Fruit fly (Drosophila melanogaster) whole organism, wandering third instar larva: Measurements from ENCODE around the gene dec.

Experiments used
- Abd-B ChIP-seq: fragments of >200 bp; optimal IDR thresholded peaks from 2 replicates; lab custom pipeline; 2017; ENCODE audit warnings: missing biosample characterization, missing genetic modification characterization
- CG32264 ChIP-seq: fragments of 200-800 bp; sonication (Bioruptor generic); optimal IDR thresholded peaks from 2 replicates; lab custom pipeline; 2016; ENCODE audit warnings: missing biosample characterization, missing genetic modification characterization
- CG9705 ChIP-seq: fragments of 200-800 bp; sonication (Bioruptor generic); optimal IDR thresholded peaks from 2 replicates; lab custom pipeline; 2018; ENCODE audit warnings: missing biosample characterization, mild to moderate bottlenecking, missing genetic modification characterization
- CrebA ChIP-seq: fragments of 200-800 bp; sonication (Bioruptor generic); optimal IDR thresholded peaks from 2 replicates; lab custom pipeline; 2016; ENCODE audit warnings: missing biosample characterization, mild to moderate bottlenecking, missing genetic modification characterization, borderline replicate concordance
- Dfd ChIP-seq: fragments of >200 bp; optimal IDR thresholded peaks from 2 replicates; lab custom pipeline; 2017; ENCODE audit warnings: missing biosample characterization, missing genetic modification characterization
- HLH106 ChIP-seq: fragments of 200-800 bp; optimal IDR thresholded peaks from 3 replicates; lab custom pipeline; 2019; ENCODE audit warnings: missing biosample characterization, mild to moderate bottlenecking, missing genetic modification characterization, moderate library complexity
- Hr78 ChIP-seq: fragments of >200 bp; optimal IDR thresholded peaks from 2 replicates; lab custom pipeline; 2017; ENCODE audit warnings: missing biosample characterization, missing genetic modification characterization
- Mio ChIP-seq: sonication (Bioruptor generic); optimal IDR thresholded peaks from 2 replicates; lab custom pipeline; 2016; ENCODE audit warnings: missing biosample characterization, missing genetic modification characterization
- Myc ChIP-seq: fragments of >200 bp; optimal IDR thresholded peaks from 2 replicates; lab custom pipeline; 2017
- Rel ChIP-seq, 2 experiments: fragments of 200-800 bp; sonication (Bioruptor generic) in 1 of 2; optimal IDR thresholded peaks; 2 replicates in 1 of 2; 3 replicates in 1 of 2; lab custom pipeline; 2016 to 2019; ENCODE audit warnings: mild to moderate bottlenecking in 2 of 2, missing biosample characterization in 2 of 2, missing genetic modification characterization in 2 of 2, moderate library complexity in 1 of 2
- Sp1 ChIP-seq: fragments of 200-800 bp; sonication (Bioruptor generic); optimal IDR thresholded peaks from 3 replicates; lab custom pipeline; 2019; ENCODE audit warnings: missing biosample characterization, mild to moderate bottlenecking, missing genetic modification characterization, moderate library complexity
- br ChIP-seq: fragments of 200-800 bp; sonication (Bioruptor generic); optimal IDR thresholded peaks from 2 replicates; lab custom pipeline; 2016; ENCODE audit warnings: missing biosample characterization, missing genetic modification characterization
- brk ChIP-seq: fragments of 200-800 bp; sonication (Bioruptor generic); optimal IDR thresholded peaks from 2 replicates; lab custom pipeline; 2016; ENCODE audit warnings: missing biosample characterization, mild to moderate bottlenecking, missing genetic modification characterization
- dl ChIP-seq, 2 experiments: fragments of 175-275, 200-275 bp in 1 of 2; fragments of 200-275 bp in 1 of 2; sonication (Bioruptor generic); optimal IDR thresholded peaks; lab custom pipeline; 2018; ENCODE audit warnings: mild to moderate bottlenecking in 2 of 2, missing biosample characterization in 2 of 2, missing genetic modification characterization in 2 of 2, moderate library complexity in 2 of 2; ENCODE audit not compliant: partially characterized antibody in 2 of 2, insufficient read depth in 1 of 2
- dmrt93B ChIP-seq: fragments of 200-800 bp; sonication (Bioruptor generic); optimal IDR thresholded peaks from 2 replicates; lab custom pipeline; 2018; ENCODE audit warnings: missing biosample characterization, mild to moderate bottlenecking, missing genetic modification characterization
- ey ChIP-seq: fragments of 200-800 bp; sonication (Bioruptor generic); optimal IDR thresholded peaks from 2 replicates; lab custom pipeline; 2016; ENCODE audit warnings: missing biosample characterization, missing genetic modification characterization
- foxo ChIP-seq, 2 experiments: fragments of 200-800 bp; sonication (Bioruptor generic); optimal IDR thresholded peaks; 2 replicates in 1 of 2; 3 replicates in 1 of 2; lab custom pipeline; 2016 to 2017; ENCODE audit warnings: missing biosample characterization in 2 of 2, missing genetic modification characterization in 2 of 2
- jim ChIP-seq: fragments of 175-275, 200-325 bp; sonication (Bioruptor generic); optimal IDR thresholded peaks from 2 replicates; lab custom pipeline; 2016; ENCODE audit warnings: missing biosample characterization, mild to moderate bottlenecking, missing genetic modification characterization
- psq ChIP-seq: fragments of 200-800 bp; sonication (Bioruptor generic); optimal IDR thresholded peaks from 3 replicates; lab custom pipeline; 2017; ENCODE audit warnings: missing biosample characterization, mild to moderate bottlenecking, missing genetic modification characterization, moderate library complexity
- rgr ChIP-seq: fragments of 200-800 bp; sonication (Bioruptor generic); optimal IDR thresholded peaks from 3 replicates; lab custom pipeline; 2016; ENCODE audit warnings: missing biosample characterization, mild to moderate bottlenecking, missing genetic modification characterization
- sage ChIP-seq: fragments of 200-800 bp; sonication (Bioruptor generic); optimal IDR thresholded peaks from 2 replicates; lab custom pipeline; 2016; ENCODE audit warnings: missing biosample characterization, mild to moderate bottlenecking, missing genetic modification characterization
- sv ChIP-seq: fragments of 200-800 bp; sonication (Bioruptor generic); optimal IDR thresholded peaks from 3 replicates; lab custom pipeline; 2016; ENCODE audit warnings: missing biosample characterization, missing genetic modification characterization
- woc ChIP-seq: sonication (Bioruptor generic); optimal IDR thresholded peaks from 2 replicates; lab custom pipeline; 2016; ENCODE audit warnings: missing biosample characterization, mild to moderate bottlenecking, missing genetic modification characterization

Gene dec

DNA sequence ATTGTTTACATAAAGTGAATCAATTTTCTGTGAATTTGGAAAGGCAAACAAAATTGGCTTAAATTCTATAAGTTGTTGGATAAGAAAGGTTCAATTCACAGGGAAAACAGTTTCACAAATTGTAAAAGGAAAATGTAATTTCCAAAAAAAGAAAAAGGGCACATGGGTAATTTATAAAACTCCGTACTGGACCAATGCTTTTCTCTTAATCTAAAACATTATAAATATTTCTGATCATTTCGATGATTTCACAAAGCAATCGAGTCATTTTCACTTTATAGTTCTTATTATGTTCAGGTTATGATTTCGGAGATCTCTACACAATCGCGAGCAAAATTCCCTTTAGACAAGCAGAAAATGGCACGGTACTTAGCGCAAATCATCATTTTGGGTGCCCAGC lies 15.1 kb downstream of the dec start, which contains the start of gene CG1409:
TSS of gene CG1409 (plus strand) at position 301 of the 400 bp plus-strand sequence.
- TF ChIP-seq ey (GFP tag; lab: Kevin White, UChicago) (no peak), Mio (no peak), woc (GFP tag; lab: Kevin White, UChicago) (no peak), CG9705 (no peak), rgr (no peak), Abd-B (GFP tag; lab: Kevin White, UChicago) (no peak), Rel (GFP tag; optimal IDR thresholded peaks at IDR 0.05; lab: Kevin White, UChicago) (no peak), Rel (tag; optimal IDR thresholded peaks at IDR 0.05; lab: Kevin White, UChicago) (no peak), psq (no peak), jim (GFP tag; lab: Kevin White, UChicago) (no peak), Sp1 (GFP tag; lab: Kevin White, UChicago) (no peak), sage (no peak), dmrt93B (no peak), CG32264 (GFP tag; lab: Kevin White, UChicago) (no peak), dl (GFP tag; optimal IDR thresholded peaks at IDR 0.05; lab: Kevin White, UChicago; ENCODE audit: insufficient read depth in 1 of 2, partially characterized antibody in 2 of 2) (no peak), brk (no peak)

dm6 chrX:7854144-7854543 lies 18.9 kb downstream of the dec start, which contains the start of gene CG10920:
TSS of gene CG10920 (minus strand) at chrX:7854244.
- no peak for TF ChIP-seq woc (GFP tag; lab: Kevin White, UChicago)
- no peak for TF ChIP-seq br
- no peak for TF ChIP-seq Rel (GFP tag; optimal IDR thresholded peaks at IDR 0.05; lab: Kevin White, UChicago)
- no peak for TF ChIP-seq Rel (tag; optimal IDR thresholded peaks at IDR 0.05; lab: Kevin White, UChicago)
- no peak for TF ChIP-seq Hr78 (GFP tag; lab: Kevin White, UChicago)
- TF ChIP-seq HLH106 (tag; lab: Kevin White, UChicago): no peak
- no peak for TF ChIP-seq CrebA (GFP tag; lab: Kevin White, UChicago)
- TF ChIP-seq sage: no peak

dm6 chrX:7825897-7826296 lies 47.1 kb downstream of the dec start, which contains the start of gene CARPA:
TSS of gene CARPA (plus strand) at chrX:7826197.
- TF ChIP-seq Dfd (GFP tag; lab: Kevin White, UChicago) (peak; percentile 3), br (no peak)

DNA sequence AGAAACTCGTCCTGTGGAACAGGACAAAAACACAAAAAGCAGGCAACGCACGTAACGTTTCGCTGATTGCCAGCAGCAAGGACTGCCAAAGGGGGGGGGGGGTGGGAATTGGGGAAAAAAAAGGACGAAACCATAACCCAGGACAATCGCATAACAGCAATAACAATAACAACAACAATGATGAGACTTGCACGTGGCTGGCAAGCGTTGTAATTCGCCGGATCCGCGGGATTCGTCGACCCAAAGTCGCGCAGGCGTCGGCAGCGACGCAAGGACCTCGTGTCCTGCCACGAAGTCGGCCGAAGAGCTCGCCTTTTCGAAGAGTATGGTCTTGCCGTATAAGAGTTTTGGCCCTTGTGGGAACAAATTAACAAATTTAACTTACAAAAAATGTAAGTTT lies 47.7 kb downstream of the dec start:
- TF ChIP-seq Myc (lab: Kevin White, UChicago): no peak

- TF ChIP-seq sv (GFP tag; lab: Kevin White, UChicago) (no peak), CrebA (GFP tag; lab: Kevin White, UChicago) (no peak), foxo (GFP tag; optimal IDR thresholded peaks at IDR 0.05; lab: Kevin White, UChicago) (no peak), psq (no peak)
These were observed 50.1 kb downstream of the dec start for dm6 chrX:7822910-7823309.
